Fruit fly (Drosophila melanogaster) whole organism, embryonic: ENCODE data around the gene Jupiter.

ENCODE experiments used
- Aef1 ChIP-seq: fragments of 200-800 bp; sonication (Bioruptor generic); IDR thresholded peaks from 3 replicates; pipeline ENCODE4 v1.3.6; 2022; ENCODE audit warnings: missing biosample characterization, missing genetic modification characterization
- B-H1 ChIP-seq: fragments of 200-800 bp; sonication (Bioruptor generic); IDR thresholded peaks from 3 replicates; pipeline ENCODE4 v1.3.6; 2022; ENCODE audit warnings: missing biosample characterization, missing genetic modification characterization
- CG10321 ChIP-seq: fragments of 200-800 bp; sonication (Bioruptor generic); IDR thresholded peaks from 2 replicates; pipeline ENCODE4 v1.3.6; 2022; ENCODE audit warnings: missing biosample characterization, missing genetic modification characterization
- CG10979 ChIP-seq: fragments of 200-800 bp; sonication (Bioruptor generic); optimal IDR thresholded peaks from 2 replicates; lab custom pipeline; 2018; ENCODE audit warnings: missing biosample characterization, mild to moderate bottlenecking, missing genetic modification characterization, moderate library complexity
- CG12299 ChIP-seq: fragments of 200-800 bp; sonication (Bioruptor generic); optimal IDR thresholded peaks from 2 replicates; lab custom pipeline; 2018; ENCODE audit warnings: missing biosample characterization, mild to moderate bottlenecking, missing genetic modification characterization
- CG1529 ChIP-seq: fragments of 200-800 bp; sonication (Bioruptor generic); optimal IDR thresholded peaks from 3 replicates; lab custom pipeline; 2018; ENCODE audit warnings: missing biosample characterization, missing genetic modification characterization
- CG15479 ChIP-seq: fragments of 200-800 bp; sonication (Bioruptor generic); optimal IDR thresholded peaks from 3 replicates; lab custom pipeline; 2019; ENCODE audit warnings: missing biosample characterization, mild to moderate bottlenecking, missing genetic modification characterization, moderate library complexity
- CG15514 ChIP-seq: fragments of 200-800 bp; sonication (Bioruptor generic); optimal IDR thresholded peaks from 3 replicates; lab custom pipeline; 2017; ENCODE audit warnings: missing biosample characterization, missing genetic modification characterization, mild to moderate bottlenecking, moderate library complexity, missing genetic modification reagents
- CG1792 ChIP-seq: fragments of 200-800 bp; sonication (Bioruptor generic); optimal IDR thresholded peaks from 2 replicates; lab custom pipeline; 2016; ENCODE audit warnings: missing biosample characterization, missing genetic modification characterization
- CG18764 ChIP-seq: fragments of 200-800 bp; sonication (Bioruptor generic); optimal IDR thresholded peaks from 3 replicates; lab custom pipeline; 2016; ENCODE audit warnings: missing biosample characterization, missing genetic modification characterization
- CG2875 ChIP-seq: fragments of 200-800 bp; sonication (Bioruptor generic); optimal IDR thresholded peaks from 2 replicates; lab custom pipeline; 2017; ENCODE audit warnings: missing biosample characterization, mild to moderate bottlenecking, missing genetic modification characterization, missing genetic modification reagents
- CG3065 ChIP-seq: fragments of 200-800 bp; sonication (Bioruptor generic); optimal IDR thresholded peaks from 2 replicates; lab custom pipeline; 2016; ENCODE audit warnings: missing biosample characterization, missing genetic modification characterization
- CG31365 ChIP-seq: fragments of 200-800 bp; sonication (Bioruptor generic); optimal IDR thresholded peaks from 2 replicates; lab custom pipeline; 2018; ENCODE audit warnings: missing biosample characterization, mild to moderate bottlenecking, missing genetic modification characterization
- CG3163 ChIP-seq: fragments of 200-800 bp; sonication (Bioruptor generic); optimal IDR thresholded peaks from 3 replicates; lab custom pipeline; 2016; ENCODE audit warnings: missing biosample characterization, missing genetic modification characterization
- CG33213 ChIP-seq: fragments of 200-800 bp; sonication (Bioruptor generic); optimal IDR thresholded peaks from 3 replicates; lab custom pipeline; 2016; ENCODE audit warnings: missing biosample characterization, missing genetic modification characterization
- CG3838 ChIP-seq: fragments of 200-800 bp; sonication (Bioruptor generic); optimal IDR thresholded peaks from 3 replicates; lab custom pipeline; 2016; ENCODE audit warnings: missing biosample characterization, missing genetic modification characterization
- CG4424 ChIP-seq: fragments of 200-800 bp; sonication (Bioruptor generic); optimal IDR thresholded peaks from 3 replicates; lab custom pipeline; 2016; ENCODE audit warnings: missing biosample characterization, missing genetic modification characterization
- CG4820 ChIP-seq: fragments of 200-800 bp; sonication (Bioruptor generic); optimal IDR thresholded peaks from 3 replicates; lab custom pipeline; 2016; ENCODE audit warnings: missing biosample characterization, missing genetic modification characterization
- CG7556 ChIP-seq: fragments of 200-800 bp; sonication (Bioruptor generic); optimal IDR thresholded peaks from 2 replicates; lab custom pipeline; 2017; ENCODE audit warnings: missing biosample characterization, mild to moderate bottlenecking, missing genetic modification characterization
- CG9817 ChIP-seq: fragments of 200-800 bp; sonication (Bioruptor generic); optimal IDR thresholded peaks from 2 replicates; lab custom pipeline; 2018; ENCODE audit warnings: missing biosample characterization, mild to moderate bottlenecking, missing genetic modification characterization, moderate library complexity
- CG9932 ChIP-seq: fragments of 200-800 bp; sonication (Bioruptor generic); IDR thresholded peaks from 2 replicates; pipeline ENCODE4 v1.3.6; 2022; ENCODE audit warnings: missing biosample characterization, missing genetic modification characterization
- Chrac-16 ChIP-seq: fragments of 200-800 bp; sonication (Bioruptor generic); optimal IDR thresholded peaks from 3 replicates; lab custom pipeline; 2016; ENCODE audit warnings: missing biosample characterization, missing genetic modification characterization
- CrebB ChIP-seq: fragments of 200-800 bp; sonication (Bioruptor generic); optimal IDR thresholded peaks from 3 replicates; lab custom pipeline; 2018; ENCODE audit warnings: missing biosample characterization, mild to moderate bottlenecking, missing genetic modification characterization
- Dbx ChIP-seq: fragments of 200-800 bp; sonication (Bioruptor generic); IDR thresholded peaks from 3 replicates; pipeline ENCODE4 v1.3.6; 2022; ENCODE audit warnings: missing biosample characterization, missing genetic modification characterization
- Dfd ChIP-seq, 2 experiments: fragments of >200 bp; optimal IDR thresholded peaks; 2 replicates each; lab custom pipeline; 2017; ENCODE audit warnings: missing biosample characterization in 2 of 2, missing genetic modification characterization in 2 of 2
- E2f2 ChIP-seq: fragments of 200-800 bp; sonication (Bioruptor generic); IDR thresholded peaks from 2 replicates; pipeline ENCODE4 v1.3.6; 2022; ENCODE audit warnings: missing biosample characterization, missing genetic modification characterization
- H2.0 ChIP-seq: fragments of 200-800 bp; sonication (Bioruptor generic); IDR thresholded peaks from 2 replicates; pipeline ENCODE4 v1.3.6; 2022; ENCODE audit warnings: missing biosample characterization, missing genetic modification characterization
- Hand ChIP-seq: fragments of 200-800 bp; sonication (Bioruptor generic); optimal IDR thresholded peaks from 2 replicates; lab custom pipeline; 2017; ENCODE audit warnings: mild to moderate bottlenecking, missing biosample characterization, missing genetic modification reagents, missing genetic modification characterization
- Lpt ChIP-seq: fragments of >200 bp; optimal IDR thresholded peaks from 2 replicates; lab custom pipeline; 2018; ENCODE audit warnings: missing biosample characterization, missing genetic modification characterization
- MBD-R2 ChIP-seq: fragments of 200-800 bp; sonication (Bioruptor generic); IDR thresholded peaks from 2 replicates; pipeline ENCODE4 v1.3.6; 2022; ENCODE audit warnings: missing biosample characterization, missing genetic modification characterization
- ap ChIP-seq: fragments of 200-800 bp; sonication (Bioruptor generic); IDR thresholded peaks from 2 replicates; pipeline ENCODE4 v1.3.6; 2022; ENCODE audit warnings: missing biosample characterization, missing genetic modification characterization
- bcd ChIP-seq: fragments of 200-800 bp; sonication (Bioruptor generic); optimal IDR thresholded peaks from 2 replicates; lab custom pipeline; 2017; ENCODE audit warnings: missing biosample characterization, mild to moderate bottlenecking, missing genetic modification characterization
- croc ChIP-seq: fragments of 200-800 bp; sonication (Bioruptor generic); conservative IDR thresholded peaks from 3 replicates; pipeline ENCODE4 v1.3.6; 2022; ENCODE audit warnings: missing biosample characterization, missing genetic modification characterization
- dan ChIP-seq: fragments of 200-800 bp; sonication (Bioruptor generic); IDR thresholded peaks from 2 replicates; pipeline ENCODE4 v1.3.6; 2022; ENCODE audit warnings: missing biosample characterization, missing genetic modification characterization
- dimm ChIP-seq: fragments of 200-800 bp; sonication (Bioruptor generic); IDR thresholded peaks from 2 replicates; pipeline ENCODE4 v1.3.6; 2022; ENCODE audit warnings: missing biosample characterization, missing genetic modification characterization
- dpn ChIP-seq, 2 experiments: fragments of 200-800 bp; sonication (Bioruptor generic); optimal IDR thresholded peaks; 3 replicates each; lab custom pipeline; 2016; ENCODE audit warnings: missing biosample characterization in 2 of 2, missing genetic modification characterization in 2 of 2
- fd3F ChIP-seq: fragments of 200-800 bp; sonication (Bioruptor generic); optimal IDR thresholded peaks from 2 replicates; lab custom pipeline; 2018; ENCODE audit warnings: missing biosample characterization, mild to moderate bottlenecking, missing genetic modification characterization, moderate library complexity
- gcm ChIP-seq: fragments of 200-800 bp; sonication (Bioruptor generic); optimal IDR thresholded peaks from 2 replicates; lab custom pipeline; 2019; ENCODE audit warnings: missing biosample characterization, mild to moderate bottlenecking, missing genetic modification characterization, moderate library complexity
- gsb-n ChIP-seq: fragments of 200-800 bp; sonication (Bioruptor generic); optimal IDR thresholded peaks from 3 replicates; lab custom pipeline; 2018; ENCODE audit warnings: missing biosample characterization, mild to moderate bottlenecking, missing genetic modification characterization
- insv ChIP-seq, 2 experiments: fragments of 200-800 bp; sonication (Bioruptor generic); optimal IDR thresholded peaks; 3 replicates each; lab custom pipeline; 2016 to 2018; ENCODE audit warnings: missing biosample characterization in 2 of 2, missing genetic modification characterization in 2 of 2
- jing ChIP-seq: fragments of 200-800 bp; sonication (Bioruptor generic); optimal IDR thresholded peaks from 2 replicates; lab custom pipeline; 2018; ENCODE audit warnings: missing biosample characterization, mild to moderate bottlenecking, missing genetic modification characterization
- klu ChIP-seq: fragments of 200-800 bp; sonication (Bioruptor generic); IDR thresholded peaks from 2 replicates; pipeline ENCODE4 v1.3.6; 2022; ENCODE audit warnings: missing biosample characterization, missing genetic modification characterization
- kni ChIP-seq: fragments of 200-800 bp; sonication (Bioruptor generic); optimal IDR thresholded peaks from 3 replicates; lab custom pipeline; 2017; ENCODE audit warnings: mild to moderate bottlenecking, missing biosample characterization, missing genetic modification reagents, missing genetic modification characterization
- nau ChIP-seq: fragments of 200-800 bp; sonication (Bioruptor generic); optimal IDR thresholded peaks from 3 replicates; lab custom pipeline; 2017; ENCODE audit warnings: missing biosample characterization, mild to moderate bottlenecking, missing genetic modification characterization, missing genetic modification reagents
- pan ChIP-seq, 4 experiments: fragments of >200 bp in 3 of 4; fragments of 200-800 bp in 1 of 4; sonication (Bioruptor generic) in 1 of 4; optimal IDR thresholded peaks in 3 of 4; IDR thresholded peaks in 1 of 4; 2 replicates each; pipeline versions ENCODE4 v1.3.6 to Lab custom; 2017 to 2022; ENCODE audit warnings: missing biosample characterization in 2 of 4, missing genetic modification characterization in 2 of 4, mixed read lengths in 1 of 4
- pita ChIP-seq: fragments of 200-800 bp; sonication (Bioruptor generic); optimal IDR thresholded peaks from 2 replicates; lab custom pipeline; 2017; ENCODE audit warnings: missing biosample characterization, mild to moderate bottlenecking, missing genetic modification characterization
- rib ChIP-seq: fragments of 200-800 bp; sonication (Bioruptor generic); IDR thresholded peaks from 2 replicates; pipeline ENCODE4 v1.3.6; 2022; ENCODE audit warnings: missing biosample characterization, missing genetic modification characterization
- shn ChIP-seq: fragments of 200-800 bp; sonication (Bioruptor generic); optimal IDR thresholded peaks from 3 replicates; lab custom pipeline; 2016; ENCODE audit warnings: missing biosample characterization, missing genetic modification characterization
- sima ChIP-seq: fragments of 200-800 bp; sonication (Bioruptor generic); optimal IDR thresholded peaks from 2 replicates; lab custom pipeline; 2016; ENCODE audit warnings: missing biosample characterization, missing genetic modification characterization
- sqz ChIP-seq: fragments of 200-800 bp; sonication (Bioruptor generic); optimal IDR thresholded peaks from 3 replicates; lab custom pipeline; 2018; ENCODE audit warnings: missing biosample characterization, mild to moderate bottlenecking, missing genetic modification characterization
- ssp ChIP-seq: fragments of 200-800 bp; sonication (Bioruptor generic); IDR thresholded peaks from 2 replicates; pipeline ENCODE4 v1.3.6; 2022; ENCODE audit warnings: missing biosample characterization, missing genetic modification characterization
- tin ChIP-seq: fragments of 200-800 bp; sonication (Bioruptor generic); optimal IDR thresholded peaks from 3 replicates; lab custom pipeline; 2016; ENCODE audit warnings: missing biosample characterization, missing genetic modification characterization

Jupiter gene

dm6 chr3R:11617363-11617762 is 2.3 kb downstream of the Jupiter start (continued):
- TF ChIP-seq CG3838, result no peak
- TF ChIP-seq gsb-n (tag; lab: Kevin White, UChicago), result peak; percentile 70
- TF ChIP-seq H2.0 (GFP tag; lab: Robert Waterston, UW), result 0 out of 2 replicates have a peak, but pooled peaks have one; percentile 10
- no peak for TF ChIP-seq CG3065 (GFP tag; lab: Kevin White, UChicago)
- TF ChIP-seq CG15479 (GFP tag; lab: Kevin White, UChicago), result no peak
- TF ChIP-seq jing (GFP tag; lab: Kevin White, UChicago), result no peak
- no peak for TF ChIP-seq Dfd (GFP tag; optimal IDR thresholded peaks at IDR 0.05; lab: Kevin White, UChicago)
- TF ChIP-seq tin (GFP tag; lab: Kevin White, UChicago), result peak; percentile 13
- no peak for TF ChIP-seq CG9932 (GFP tag; lab: Robert Waterston, UW)
- TF ChIP-seq CrebB, result no peak
- no peak for TF ChIP-seq Lpt
- peak; percentile 81 for TF ChIP-seq CG10979 (tag; lab: Kevin White, UChicago)
- no peak for TF ChIP-seq nau
- TF ChIP-seq CG1529 (GFP tag; lab: Kevin White, UChicago), result peak; percentile 42
- TF ChIP-seq CG4424 (GFP tag; lab: Kevin White, UChicago), result peak; percentile 56
- TF ChIP-seq CG10321 (GFP tag; lab: Robert Waterston, UW), result no peak
- no peak for TF ChIP-seq CG12299
- TF ChIP-seq CG7556, result peak; percentile 49
- TF ChIP-seq fd3F, result no peak
- TF ChIP-seq B-H1 (GFP tag; lab: Robert Waterston, UW), result no peak
- TF ChIP-seq MBD-R2 (GFP tag; lab: Robert Waterston, UW), result no peak
- TF ChIP-seq dimm (GFP tag; lab: Robert Waterston, UW), result no peak
- no peak for TF ChIP-seq Aef1 (GFP tag; lab: Robert Waterston, UW)
- no peak for TF ChIP-seq ssp (GFP tag; lab: Robert Waterston, UW)
- no peak for TF ChIP-seq CG15514 (GFP tag; lab: Kevin White, UChicago)
- no peak for TF ChIP-seq CG18764
- TF ChIP-seq croc (GFP tag; lab: Robert Waterston, UW), result peak; percentile 48
- TF ChIP-seq CG9817, result no peak
- TF ChIP-seq sima, result no peak
- TF ChIP-seq shn (GFP tag; lab: Kevin White, UChicago), result no peak
- peak; percentile 17 for TF ChIP-seq bcd (GFP tag; lab: Kevin White, UChicago)
- no peak for TF ChIP-seq Dbx (GFP tag; lab: Robert Waterston, UW)
- TF ChIP-seq Chrac-16 (GFP tag; lab: Kevin White, UChicago), result peak; percentile 18
- no peak for TF ChIP-seq ap (GFP tag; lab: Robert Waterston, UW)
- TF ChIP-seq pita (GFP tag; lab: Kevin White, UChicago), result no peak
- peak; percentile 44 for TF ChIP-seq CG4820 (GFP tag; lab: Kevin White, UChicago)
- peak; percentile 16 for TF ChIP-seq gcm (GFP tag; lab: Kevin White, UChicago)
- TF ChIP-seq CG3163, result no peak
- no peak for TF ChIP-seq klu (GFP tag; lab: Robert Waterston, UW)
- no peak for TF ChIP-seq pan (optimal IDR thresholded peaks at IDR 0.05; lab: Kevin White, UChicago)
- TF ChIP-seq pan (GFP tag; optimal IDR thresholded peaks at IDR 0.05 in 1 of 2, IDR thresholded peaks at IDR 0.05 in 1 of 2), result no peak
- TF ChIP-seq dan (GFP tag; lab: Robert Waterston, UW), result no peak
- no peak for TF ChIP-seq sqz (GFP tag; lab: Kevin White, UChicago)
- no peak for TF ChIP-seq CG31365
- no peak for TF ChIP-seq rib (GFP tag; lab: Robert Waterston, UW)
- TF ChIP-seq insv (GFP tag; optimal IDR thresholded peaks at IDR 0.05; lab: Kevin White, UChicago), result no peak
- no peak for TF ChIP-seq CG33213 (GFP tag; lab: Kevin White, UChicago)
- TF ChIP-seq CG2875 (GFP tag; lab: Kevin White, UChicago), result peak; percentile 52
- TF ChIP-seq dpn (GFP tag; optimal IDR thresholded peaks at IDR 0.05; lab: Kevin White, UChicago), result no peak
- TF ChIP-seq E2f2 (GFP tag; lab: Robert Waterston, UW), result no peak; the same call in 1 of the 2 replicates
- no peak for TF ChIP-seq CG1792
- TF ChIP-seq Hand, result no peak
- no peak for TF ChIP-seq kni (GFP tag; lab: Kevin White, UChicago)
